Fruit fly (Drosophila melanogaster): ENCODE results near the gene eas.

DNA sequence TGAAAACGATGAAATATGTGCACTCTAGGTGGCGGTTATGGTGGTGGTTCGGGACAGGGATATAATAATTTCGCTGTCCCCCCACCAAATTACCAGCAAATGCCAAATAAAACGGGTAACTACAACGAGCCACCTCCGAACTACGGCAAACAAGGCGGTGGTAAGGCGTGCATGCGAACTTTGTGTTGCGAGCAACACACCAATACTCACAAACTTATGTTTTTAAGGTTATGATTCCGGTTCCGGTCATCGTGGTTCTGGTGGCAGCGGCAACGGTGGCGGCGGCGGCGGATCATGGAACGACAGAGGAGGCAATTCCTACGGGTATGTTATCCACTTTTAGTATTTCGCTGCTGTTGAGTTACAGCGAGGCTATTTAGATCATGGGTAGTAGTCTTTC is 10.9 kb downstream of the eas start:
- TF ChIP-seq CG8478 (optimal IDR thresholded peaks at IDR 0.05) (no peak), CTCF (optimal IDR thresholded peaks at IDR 0.05) (no peak)
